Worm (Caenorhabditis elegans) whole organism, young adult: ENCODE measurements around the gene R102.6.

Experiments
- egl-18 ChIP-seq: fragments of 200-800 bp; sonication (Bioruptor generic); IDR thresholded peaks from 2 replicates; pipeline ENCODE4 v1.3.6; 2022; ENCODE audit warnings: missing genetic modification reagents, missing genetic modification characterization, missing compliant biosample characterization
- ets-4 ChIP-seq: fragments of 200-800 bp; sonication (Bioruptor generic); optimal IDR thresholded peaks from 2 replicates; lab custom pipeline; 2018; ENCODE audit warnings: mild to moderate bottlenecking, missing genetic modification characterization, missing compliant biosample characterization
- snpc-4 ChIP-seq, 5 experiments: fragments of 150-350 bp in 1 of 5; sonication (generic microtip) in 4 of 5; optimal IDR thresholded peaks; 2 replicates each; lab custom pipeline; 2014 to 2018; ENCODE audit warnings: missing genetic modification characterization in 5 of 5, missing biosample characterization in 3 of 5, antibody characterized with exemption in 2 of 5, mild to moderate bottlenecking in 2 of 5, missing compliant biosample characterization in 2 of 5, missing genotype in 2 of 5, moderate library complexity in 2 of 5, missing genetic modification reagents in 1 of 5
- ztf-18 ChIP-seq: sonication (generic microtip); optimal IDR thresholded peaks from 2 replicates; lab custom pipeline; 2016; ENCODE audit warnings: missing genotype, mild to moderate bottlenecking, missing genetic modification characterization, missing compliant biosample characterization

DNA sequence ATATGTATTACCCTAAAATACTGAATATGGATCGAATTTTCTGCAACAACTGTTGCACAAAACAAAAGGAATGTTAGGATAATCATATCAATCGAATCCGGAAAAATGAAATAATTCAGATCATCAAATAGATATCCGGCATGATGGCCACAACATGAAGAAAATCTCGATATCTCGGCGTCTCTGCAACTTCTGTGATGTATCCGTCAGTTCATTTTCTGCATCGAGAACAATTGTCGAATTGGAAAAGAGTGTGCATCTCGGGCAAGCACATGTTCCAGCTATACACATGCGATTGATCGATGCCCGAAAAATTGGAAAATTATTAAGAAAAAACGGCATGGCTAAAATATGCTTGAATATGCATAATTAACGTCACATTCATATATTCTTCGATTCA is 20.2 kb downstream of the R102.6 start, which contains the start of the genes K08C7.6 and R102.1:
- TF ChIP-seq ztf-18 (no peak), snpc-4 (GFP tag; optimal IDR thresholded peaks at IDR 0.05; lab: Kevin White, UChicago) (no peak), snpc-4 (tag; optimal IDR thresholded peaks at IDR 0.05; lab: Kevin White, UChicago) (no peak), egl-18 (no peak), ets-4 (GFP tag; lab: Kevin White, UChicago) (no peak)
